Worm (Caenorhabditis elegans) whole organism, L4/young adult: ENCODE data around the gene F18H3.1.

Experiments used
- W03F9.2 ChIP-seq: fragments of 150-350 bp; optimal IDR thresholded peaks from 2 replicates; lab custom pipeline; 2014; ENCODE audit warnings: missing biosample characterization, missing genetic modification characterization
- dao-5 ChIP-seq: sonication (generic microtip); optimal IDR thresholded peaks from 2 replicates; lab custom pipeline; 2016; ENCODE audit warnings: missing genotype, missing genetic modification characterization, moderate library complexity, missing compliant biosample characterization
- him-1 ChIP-seq: sonication (generic microtip); optimal IDR thresholded peaks from 2 replicates; lab custom pipeline; 2016; ENCODE audit warnings: missing genotype, missing genetic modification reagents, missing genetic modification characterization, missing compliant biosample characterization

DNA sequence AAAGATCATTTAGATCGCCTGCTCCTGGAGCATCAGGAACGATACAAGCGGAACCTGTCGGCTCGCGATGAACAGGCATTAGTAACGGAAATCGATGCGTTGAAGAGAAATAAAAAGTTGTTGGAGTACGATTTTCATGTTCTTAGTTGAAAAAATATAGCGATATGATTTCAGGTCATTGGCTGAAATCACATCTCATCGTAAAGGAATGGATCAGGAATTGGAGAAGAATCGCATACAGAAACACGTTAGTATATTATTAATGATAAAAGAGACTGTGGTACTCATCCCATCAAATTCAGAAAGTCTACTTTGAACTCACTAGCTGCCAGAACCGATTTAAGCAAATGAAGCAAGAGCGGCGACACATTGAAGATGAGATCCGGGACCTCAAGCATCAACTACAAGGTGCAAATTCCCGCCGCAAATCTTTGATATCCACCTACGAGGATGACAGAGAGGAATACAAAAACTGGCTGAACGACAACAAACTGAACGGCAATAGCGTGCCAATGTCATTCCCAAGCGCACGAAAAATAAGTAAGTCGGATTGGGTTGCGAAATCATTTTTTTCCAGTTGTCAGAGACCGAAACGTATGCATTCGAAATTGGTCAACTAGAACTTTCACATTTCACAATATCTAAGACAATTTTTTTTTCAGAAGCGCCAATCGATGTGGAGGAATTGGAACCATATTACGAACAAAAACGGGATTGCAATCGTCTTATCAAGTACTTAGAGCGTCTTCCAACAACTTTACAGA is 10.7 kb downstream of the F18H3.1 start:
- TF ChIP-seq him-1 (tag; lab: Kevin White, UChicago) (no peak), W03F9.2 (no peak), dao-5 (no peak)
